Fruit fly (Drosophila melanogaster): ENCODE data around the gene Wdr82.

DNA sequence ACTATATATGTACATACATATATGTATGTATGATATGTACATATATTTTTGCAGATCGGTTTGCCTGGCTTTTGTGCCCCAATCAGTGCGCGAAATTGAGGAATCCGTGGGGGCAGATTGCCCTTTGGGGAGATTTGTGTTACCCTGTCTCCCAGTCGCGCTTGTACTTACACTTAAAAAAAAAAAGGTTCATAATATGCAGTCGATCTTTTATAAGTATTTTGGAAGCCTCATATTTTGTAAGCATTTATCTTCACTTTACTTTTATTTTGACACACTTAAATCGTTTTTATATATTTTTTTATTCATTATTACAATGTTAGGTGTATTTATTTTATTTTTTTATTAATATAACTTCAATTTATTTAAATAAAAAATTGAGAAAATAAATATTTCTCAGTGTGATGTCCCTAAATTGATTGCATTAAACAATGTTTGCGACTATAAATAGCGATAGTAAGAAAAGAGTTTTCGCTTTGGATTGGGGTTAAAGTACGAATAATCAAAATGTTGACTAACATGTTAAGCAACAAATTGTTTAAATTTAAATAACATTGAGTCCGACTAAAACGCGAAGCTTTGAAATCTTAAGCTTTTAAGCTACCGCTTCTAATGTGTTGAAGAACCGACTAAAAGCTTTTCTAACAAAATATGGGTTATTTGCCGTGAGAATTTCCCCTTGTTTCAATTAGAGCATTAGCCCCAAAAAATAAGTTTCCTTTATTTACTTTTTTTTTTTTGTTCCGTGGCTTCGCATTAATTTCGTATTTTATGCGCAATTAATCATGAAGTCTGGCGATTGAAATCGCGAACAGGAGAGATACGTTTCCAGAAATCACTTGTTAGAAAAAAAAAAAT is 47.6 kb upstream of the Wdr82 start:
- TF ChIP-seq insv (optimal IDR thresholded peaks at IDR 0.05), result no peak
- TF ChIP-seq h (optimal IDR thresholded peaks at IDR 0.05), result no peak
- no peak for TF ChIP-seq psq (optimal IDR thresholded peaks at IDR 0.05)
- TF ChIP-seq Sin3A (optimal IDR thresholded peaks at IDR 0.05), result no peak
